Fruit fly (Drosophila melanogaster): ENCODE data around the gene CG13065.
A peak's percentile ranks its signal among the peaks of the same experiment; 100 is the strongest.

CG13065 gene

DNA sequence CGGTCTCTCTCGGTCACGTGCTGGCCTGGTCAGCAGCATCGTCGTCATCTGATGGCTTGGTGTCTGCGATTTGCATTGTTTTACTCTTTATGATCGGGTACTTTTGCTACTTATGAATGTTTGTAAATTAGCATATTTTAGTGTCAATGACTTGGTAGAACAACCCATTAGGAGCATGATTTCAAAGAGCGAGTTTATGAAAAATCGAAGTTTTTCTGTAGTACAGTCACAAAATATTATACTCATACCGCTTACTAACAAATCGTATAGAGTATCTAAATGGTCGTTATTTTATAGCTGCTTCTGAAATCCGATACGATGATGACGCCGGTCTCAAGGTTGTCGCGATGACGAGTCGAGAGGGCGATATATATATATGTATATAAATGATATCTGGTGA, 9.0 kb downstream of the CG13065 start (continued):
- no peak for TF ChIP-seq CkIIα-i1 (GFP tag; IDR thresholded peaks at IDR 0.05)
- TF ChIP-seq CG11456 (GFP tag; IDR thresholded peaks at IDR 0.05) = no peak
- TF ChIP-seq chm (GFP tag; IDR thresholded peaks at IDR 0.05) = no peak
- no peak for TF ChIP-seq CG3726 (GFP tag; IDR thresholded peaks at IDR 0.05)
- no peak for TF ChIP-seq ro (GFP tag; IDR thresholded peaks at IDR 0.05)
- TF ChIP-seq CG17802 (tag; optimal IDR thresholded peaks at IDR 0.05) = no peak
- no peak for TF ChIP-seq gcm2 (GFP tag; optimal IDR thresholded peaks at IDR 0.05)
- TF ChIP-seq dati (GFP tag; IDR thresholded peaks at IDR 0.05) = no peak
- no peak for TF ChIP-seq Dref (GFP tag; IDR thresholded peaks at IDR 0.05)
- TF ChIP-seq Six4 (GFP tag; optimal IDR thresholded peaks at IDR 0.05) = no peak
- no peak for TF ChIP-seq p53 (GFP tag; optimal IDR thresholded peaks at IDR 0.05)
- peak; percentile 24; the same call in 1 of the 2 replicates for TF ChIP-seq ranshi (GFP tag; IDR thresholded peaks at IDR 0.05)
- no peak for TF ChIP-seq CG1832 (GFP tag; optimal IDR thresholded peaks at IDR 0.05)
- TF ChIP-seq bsh (GFP tag; optimal IDR thresholded peaks at IDR 0.05) = peak; percentile 12 to 16

DNA sequence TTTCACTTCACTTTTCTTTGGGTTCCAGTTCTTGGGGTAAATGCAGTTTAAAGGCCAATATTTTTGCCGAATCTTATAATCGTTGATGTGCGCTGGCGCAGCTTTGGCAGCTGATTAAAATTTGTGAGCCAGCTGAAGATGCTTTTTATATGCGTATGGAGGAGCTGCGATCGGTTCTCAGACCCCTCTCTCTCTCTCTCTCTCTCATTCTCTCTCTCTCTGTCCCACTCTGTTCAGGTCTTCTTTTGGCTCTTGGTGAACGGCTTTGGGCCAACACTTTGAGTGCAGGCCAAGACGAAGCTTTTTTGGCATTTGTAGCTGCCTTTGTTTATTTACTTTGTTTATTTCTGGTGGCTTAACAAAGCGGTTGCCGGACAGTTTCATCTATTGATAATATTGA, 11.1 kb downstream of the CG13065 start, which contains the start of gene CG13046:
TSS of gene CG13046 (minus strand) at position 101 of the 400 bp plus-strand sequence.
- no peak for TF ChIP-seq CG12155 (GFP tag; optimal IDR thresholded peaks at IDR 0.05)
- no peak for TF ChIP-seq gsb-n (tag; optimal IDR thresholded peaks at IDR 0.05)
- peak; percentile 8 to 42 for TF ChIP-seq Trl (optimal IDR thresholded peaks at IDR 0.05)
- no peak for TF ChIP-seq Trl (GFP tag; optimal IDR thresholded peaks at IDR 0.05)
- TF ChIP-seq chinmo (GFP tag; IDR thresholded peaks at IDR 0.05; ENCODE audit: partially characterized antibody) = 0 out of 4 replicates have a peak, but pooled peaks have one; percentile 18
- TF ChIP-seq ac (GFP tag; optimal IDR thresholded peaks at IDR 0.05) = no peak

DNA sequence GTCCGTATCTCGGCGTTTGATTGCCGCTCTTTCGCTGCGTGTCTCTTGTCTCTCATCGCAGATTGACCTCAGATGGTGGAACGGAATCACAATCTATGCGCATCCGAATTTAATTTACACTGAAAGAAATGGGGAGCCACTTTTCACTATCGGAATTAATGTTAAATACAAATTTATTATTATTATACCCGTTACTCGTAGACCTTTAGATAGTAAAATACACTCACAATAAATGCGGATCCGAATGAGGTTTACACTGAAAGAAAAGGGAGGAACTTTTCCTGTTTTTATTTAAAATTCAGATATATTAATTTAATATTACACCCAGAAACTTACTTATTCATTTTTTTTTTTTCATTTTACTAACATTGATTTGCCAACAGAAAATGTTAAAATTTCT, 11.8 kb downstream of the CG13065 start:
- TF ChIP-seq pan (optimal IDR thresholded peaks at IDR 0.05) (no peak), pan (GFP tag; optimal IDR thresholded peaks at IDR 0.05 in 1 of 2, IDR thresholded peaks at IDR 0.05 in 1 of 2) (peak in 1 of 2 experiments; percentile 37), CG11093 (GFP tag; IDR thresholded peaks at IDR 0.05) (no peak), CG10321 (GFP tag; IDR thresholded peaks at IDR 0.05) (0 out of 2 replicates have a peak, but pooled peaks have one; percentile 9), ttk (GFP tag; IDR thresholded peaks at IDR 0.05) (0 out of 2 replicates have a peak, but pooled peaks have one; percentile 11), CoRest (tag; optimal IDR thresholded peaks at IDR 0.05) (peak; percentile 20), fd3F (GFP tag; optimal IDR thresholded peaks at IDR 0.05) (peak; percentile 36), B-H1 (GFP tag; IDR thresholded peaks at IDR 0.05) (0 out of 3 replicates have a peak, but pooled peaks have one; percentile 16), so (GFP tag; IDR thresholded peaks at IDR 0.05) (peak; percentile 58; the same call in 2 of the 3 replicates), CG11247 (GFP tag; IDR thresholded peaks at IDR 0.05) (no peak), Xbp1 (GFP tag; optimal IDR thresholded peaks at IDR 0.05) (peak; percentile 56), Sox102F (GFP tag; optimal IDR thresholded peaks at IDR 0.05) (peak; percentile 31), tap (tag; optimal IDR thresholded peaks at IDR 0.05) (peak; percentile 5), gcm2 (GFP tag; optimal IDR thresholded peaks at IDR 0.05) (no peak), CG8765 (GFP tag; IDR thresholded peaks at IDR 0.05) (no peak), Meics (GFP tag; optimal IDR thresholded peaks at IDR 0.05) (peak; percentile 39), E2f2 (GFP tag; IDR thresholded peaks at IDR 0.05) (peak; percentile 22; the same call in 1 of the 2 replicates), seq (GFP tag; IDR thresholded peaks at IDR 0.05) (peak; percentile 73), CG1792 (GFP tag; optimal IDR thresholded peaks at IDR 0.05) (no peak), chm (GFP tag; IDR thresholded peaks at IDR 0.05) (no peak), CG4282 (GFP tag; optimal IDR thresholded peaks at IDR 0.05) (no peak), CG14014 (GFP tag; IDR thresholded peaks at IDR 0.05) (no peak), dysf (GFP tag; IDR thresholded peaks at IDR 0.05) (peak; percentile 61; the same call in 2 of the 3 replicates), vvl (GFP tag; IDR thresholded peaks at IDR 0.05) (peak; percentile 40; the same call in 1 of the 2 replicates), prd (optimal IDR thresholded peaks at IDR 0.05) (no peak), prd (GFP tag; IDR thresholded peaks at IDR 0.05) (peak; percentile 38; the same call in 1 of the 3 replicates), CG17385 (GFP tag; optimal IDR thresholded peaks at IDR 0.05) (peak; percentile 13), Six4 (GFP tag; optimal IDR thresholded peaks at IDR 0.05) (no peak), Rfx (GFP tag; IDR thresholded peaks at IDR 0.05) (peak; percentile 38; the same call in 1 of the 2 replicates), CG4730 (GFP tag; IDR thresholded peaks at IDR 0.05) (peak; percentile 50; the same call in 1 of the 2 replicates), CG32767 (GFP tag; IDR thresholded peaks at IDR 0.05) (peak; percentile 46; the same call in 1 of the 2 replicates), CG10654 (GFP tag; optimal IDR thresholded peaks at IDR 0.05) (peak; percentile 2), onecut (GFP tag; IDR thresholded peaks at IDR 0.05) (0 out of 2 replicates have a peak, but pooled peaks have one; percentile 7)
